Fruit fly (Drosophila melanogaster) ovary, adult (tissue): ENCODE results near the gene vig.

Experiments used
- CG17801 ChIP-seq: fragments of 200-800 bp; optimal IDR thresholded peaks from 2 replicates; lab custom pipeline; 2019; ENCODE audit warnings: missing biosample characterization, mild to moderate bottlenecking, missing genetic modification characterization, moderate library complexity; ENCODE audit not compliant: partially characterized antibody

Gene vig

dm6 chr2L:15070216-15070615 is at the start of gene vig:
Gene vig, minus strand, starts transcription at chr2L:15070316.
- no peak for TF ChIP-seq CG17801 (GFP tag; lab: Kevin White, UChicago)

dm6 chr2L:15118507-15118906 is 48.4 kb upstream of the vig start:
- TF ChIP-seq CG17801 (GFP tag; lab: Kevin White, UChicago) = no peak

dm6 chr2L:15117995-15118394 is 47.9 kb upstream of the vig start:
- TF ChIP-seq CG17801 (GFP tag; lab: Kevin White, UChicago) = no peak

- TF ChIP-seq CG17801 (GFP tag; lab: Kevin White, UChicago) = peak; percentile 17
Measured at dm6 chr2L:15113234-15113916, 43.3 kb upstream of the vig start, which contains the start of gene stc. Gene stc, plus strand, starts transcription at chr2L:15113480.

dm6 chr2L:15111276-15111675 is 41.2 kb upstream of the vig start:
- TF ChIP-seq CG17801 (GFP tag; lab: Kevin White, UChicago) = no peak

dm6 chr2L:15109145-15109544 is 39.0 kb upstream of the vig start, which contains the start of gene CG15269:
Gene CG15269, plus strand, starts transcription at chr2L:15109405.
- TF ChIP-seq CG17801 (GFP tag; lab: Kevin White, UChicago) = no peak

- TF ChIP-seq CG17801 (GFP tag; lab: Kevin White, UChicago) = no peak
Measured at dm6 chr2L:15107238-15107637, 37.1 kb upstream of the vig start.

- TF ChIP-seq CG17801 (GFP tag; lab: Kevin White, UChicago) = no peak
Measured at dm6 chr2L:15106100-15106499, 36.0 kb upstream of the vig start.

dm6 chr2L:15074465-15074864 is 4.3 kb upstream of the vig start, which contains the start of gene wwk:
Gene wwk, plus strand, starts transcription at chr2L:15074776.
- TF ChIP-seq CG17801 (GFP tag; lab: Kevin White, UChicago) = no peak

dm6 chr2L:15067832-15068231 is 2.3 kb downstream of the vig start:
- TF ChIP-seq CG17801 (GFP tag; lab: Kevin White, UChicago) = peak; percentile 67

dm6 chr2L:15066141-15066540 is 4.0 kb downstream of the vig start:
- no peak for TF ChIP-seq CG17801 (GFP tag; lab: Kevin White, UChicago)

dm6 chr2L:15065663-15066062 is 4.5 kb downstream of the vig start:
- TF ChIP-seq CG17801 (GFP tag; lab: Kevin White, UChicago) = no peak

- no peak for TF ChIP-seq CG17801 (GFP tag; lab: Kevin White, UChicago)
Measured at dm6 chr2L:15062095-15062494, 8.0 kb downstream of the vig start.

dm6 chr2L:15061368-15061767 is 8.7 kb downstream of the vig start, which contains the start of the genes solo and vas:
Gene solo, plus strand, starts transcription at chr2L:15061656.
Gene vas, plus strand, starts transcription at chr2L:15061656.
- no peak for TF ChIP-seq CG17801 (GFP tag; lab: Kevin White, UChicago)

- no peak for TF ChIP-seq CG17801 (GFP tag; lab: Kevin White, UChicago)
Measured at dm6 chr2L:15060580-15061005, 9.5 kb downstream of the vig start, which contains the start of gene TfIIS. Gene TfIIS, minus strand, starts transcription at chr2L:15060757.

- TF ChIP-seq CG17801 (GFP tag; lab: Kevin White, UChicago) = no peak
Measured at dm6 chr2L:15059000-15059399, 11.1 kb downstream of the vig start.
